Fruit fly (Drosophila melanogaster) Kc167 (cell line): ENCODE measurements around the gene Acox3.

Source experiments
- Myc ChIP-seq: fragments of >200 bp; optimal IDR thresholded peaks from 2 replicates; lab custom pipeline; 2017; ENCODE audit warnings: missing external identifiers
- Sin3A ChIP-seq: fragments of >200 bp; optimal IDR thresholded peaks from 2 replicates; lab custom pipeline; 2018; ENCODE audit warnings: missing external identifiers
- h ChIP-seq: fragments of >200 bp; optimal IDR thresholded peaks from 3 replicates; lab custom pipeline; 2018; ENCODE audit warnings: missing external identifiers
- insv ChIP-seq: fragments of >200 bp; optimal IDR thresholded peaks from 3 replicates; lab custom pipeline; 2018; ENCODE audit warnings: missing external identifiers
- psq ChIP-seq: fragments of >200 bp; optimal IDR thresholded peaks from 2 replicates; lab custom pipeline; 2017; ENCODE audit warnings: missing external identifiers
- ttk ChIP-seq: sonication (Bioruptor generic); optimal IDR thresholded peaks from 2 replicates; lab custom pipeline; 2017; ENCODE audit warnings: missing external identifiers

Acox3 gene

dm6 chr2L:6448334-6448703 is at the start of gene Acox3:
Gene Acox3, minus strand, starts transcription at chr2L:6448403.
- TF ChIP-seq insv (lab: Kevin White, UChicago) = no peak
- TF ChIP-seq h (lab: Kevin White, UChicago) = no peak
- TF ChIP-seq Myc = no peak

- TF ChIP-seq Sin3A (lab: Kevin White, UChicago) (no peak), ttk (lab: Kevin White, UChicago) (no peak), psq (no peak), Myc (no peak), insv (lab: Kevin White, UChicago) (no peak), h (lab: Kevin White, UChicago) (no peak)
Measured at dm6 chr2L:6496753-6497152, 48.5 kb upstream of the Acox3 start, which contains the start of gene CG9550. Gene CG9550, plus strand, starts transcription at chr2L:6497053.

- TF ChIP-seq psq = no peak
- no peak for TF ChIP-seq Myc
- TF ChIP-seq ttk (lab: Kevin White, UChicago) = no peak
- TF ChIP-seq h (lab: Kevin White, UChicago) = no peak
- no peak for TF ChIP-seq Sin3A (lab: Kevin White, UChicago)
- no peak for TF ChIP-seq insv (lab: Kevin White, UChicago)
Measured at dm6 chr2L:6494405-6494816, 46.2 kb upstream of the Acox3 start, which contains the start of gene CG9547. Gene CG9547, minus strand, starts transcription at chr2L:6494532.

dm6 chr2L:6490783-6491249 is 42.6 kb upstream of the Acox3 start, which contains the start of the genes Phf5a and CG31638:
Gene Phf5a, minus strand, starts transcription at chr2L:6490843.
Gene CG31638, plus strand, starts transcription at chr2L:6491061.
- TF ChIP-seq h (lab: Kevin White, UChicago) = no peak
- no peak for TF ChIP-seq psq
- no peak for TF ChIP-seq Myc
- no peak for TF ChIP-seq Sin3A (lab: Kevin White, UChicago)
- TF ChIP-seq insv (lab: Kevin White, UChicago) = no peak
- no peak for TF ChIP-seq ttk (lab: Kevin White, UChicago)

DNA sequence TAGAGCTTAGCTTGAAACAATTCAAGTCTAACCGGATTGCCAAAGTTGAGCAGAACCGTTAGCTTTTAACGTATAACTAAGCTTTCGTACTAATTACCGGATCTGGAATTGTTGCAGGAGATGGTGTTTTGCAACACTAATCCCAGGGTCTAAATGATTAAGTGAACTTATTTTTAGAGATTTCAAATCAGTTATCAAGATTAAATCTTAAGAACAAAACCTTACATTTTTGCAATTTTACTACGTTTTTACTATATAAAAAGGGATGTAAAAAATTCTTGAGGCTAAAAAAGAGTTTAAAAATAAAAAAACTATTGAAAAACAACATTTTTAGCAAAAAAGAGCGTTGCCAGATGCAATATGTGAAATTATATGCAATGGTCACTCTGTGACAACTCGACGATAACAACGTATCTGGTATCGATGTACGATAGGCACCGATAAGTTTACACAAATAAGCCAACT is 40.5 kb upstream of the Acox3 start, which contains the start of the genes KFase and epsilonCOP:
Gene KFase (minus strand): TSS at position 81 of the 465 bp plus-strand sequence.
Gene epsilonCOP (plus strand): TSS at position 415 of the 465 bp plus-strand sequence.
- TF ChIP-seq psq (no peak), h (lab: Kevin White, UChicago) (no peak), ttk (lab: Kevin White, UChicago) (no peak), Myc (no peak), Sin3A (lab: Kevin White, UChicago) (no peak), insv (lab: Kevin White, UChicago) (no peak)

DNA sequence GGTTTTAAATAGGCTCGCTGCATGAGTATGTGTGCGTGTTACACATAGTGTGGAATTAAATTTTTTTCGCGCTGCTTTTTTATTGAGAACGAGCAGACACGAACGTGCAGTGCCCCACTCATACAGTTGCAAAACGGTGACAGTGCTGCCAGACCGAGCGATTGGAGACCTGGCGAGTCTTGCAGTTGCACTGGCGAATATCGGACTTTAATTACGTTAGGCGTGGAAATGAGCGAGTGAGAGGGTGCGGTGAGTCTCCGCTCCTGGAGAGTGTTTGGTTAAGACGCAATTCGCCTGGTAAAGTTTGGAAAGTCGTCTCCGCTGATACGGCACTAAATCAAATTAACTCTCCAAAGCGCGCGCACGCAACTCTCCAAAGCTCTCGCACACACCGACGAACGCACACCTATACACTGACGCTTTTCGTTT is 33.1 kb upstream of the Acox3 start:
- TF ChIP-seq psq (no peak), insv (lab: Kevin White, UChicago) (no peak), Myc (no peak), ttk (lab: Kevin White, UChicago) (no peak), h (lab: Kevin White, UChicago) (no peak), Sin3A (lab: Kevin White, UChicago) (no peak)

- TF ChIP-seq ttk (lab: Kevin White, UChicago) (no peak), h (lab: Kevin White, UChicago) (no peak), Sin3A (lab: Kevin White, UChicago) (no peak), Myc (no peak), insv (lab: Kevin White, UChicago) (no peak), psq (no peak)
Measured at dm6 chr2L:6480212-6480994, 32.2 kb upstream of the Acox3 start, which contains the start of the genes Sec61alpha and Daxx. Gene Sec61alpha, minus strand, starts transcription at chr2L:6480575. Gene Daxx, plus strand, starts transcription at chr2L:6480929.

dm6 chr2L:6479226-6479906 is 31.2 kb upstream of the Acox3 start:
- no peak for TF ChIP-seq ttk (lab: Kevin White, UChicago)
- no peak for TF ChIP-seq insv (lab: Kevin White, UChicago)
- TF ChIP-seq Myc = no peak
- TF ChIP-seq Sin3A (lab: Kevin White, UChicago) = no peak
- no peak for TF ChIP-seq psq
- no peak for TF ChIP-seq h (lab: Kevin White, UChicago)

- no peak for TF ChIP-seq insv (lab: Kevin White, UChicago)
- TF ChIP-seq Myc = no peak
Measured at dm6 chr2L:6476753-6477152, 28.6 kb upstream of the Acox3 start, which contains the start of gene CG9536. Gene CG9536, minus strand, starts transcription at chr2L:6476975.

dm6 chr2L:6474878-6475582 is 26.8 kb upstream of the Acox3 start:
- TF ChIP-seq psq (no peak), insv (lab: Kevin White, UChicago) (no peak), ttk (lab: Kevin White, UChicago) (no peak), Sin3A (lab: Kevin White, UChicago) (no peak), Myc (no peak), h (lab: Kevin White, UChicago) (no peak)

DNA sequence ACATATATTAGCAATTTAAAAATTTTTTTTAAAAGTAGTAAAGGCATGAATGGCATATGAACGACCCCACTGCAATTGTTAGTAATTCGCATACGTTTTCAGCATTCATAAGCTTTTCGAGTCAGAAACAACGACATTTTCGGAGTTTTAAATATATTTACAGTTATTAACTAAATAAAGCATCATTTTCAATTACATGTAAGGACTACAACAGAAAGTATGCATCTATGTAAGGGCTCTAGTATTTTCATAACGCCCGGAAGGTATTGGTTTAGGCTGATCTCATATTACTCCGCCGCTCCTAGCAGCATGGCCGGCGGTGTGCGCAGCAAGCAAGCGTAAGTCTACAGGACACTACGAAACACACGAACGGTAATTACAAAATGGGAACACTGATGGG is 26.1 kb upstream of the Acox3 start:
- TF ChIP-seq psq (no peak), Sin3A (lab: Kevin White, UChicago) (no peak), insv (lab: Kevin White, UChicago) (no peak), h (lab: Kevin White, UChicago) (no peak), Myc (no peak), ttk (lab: Kevin White, UChicago) (no peak)
